In genomic region chrX:17829083-17829997, dm6 we compare ENCODE assay signal across 1 fruit fly cellular context.
TF ChIP-seq lines count a peak whose summit lies in the region.

No protein-coding gene starts in this region.

TF ChIP-seq in whole organism, embryonic, 481 proteins besides CTCF, POLR2A, EP300 and RAD21 (continued from another document and continues in another):
- TF ChIP-seq ab (GFP tag; optimal IDR thresholded peaks at IDR 0.05; lab: Kevin White, UChicago) (no peak), Fer2 (tag; optimal IDR thresholded peaks at IDR 0.05; lab: Kevin White, UChicago) (no peak), lov (optimal IDR thresholded peaks at IDR 0.05; lab: Kevin White, UChicago) (no peak), lov (GFP tag; IDR thresholded peaks at IDR 0.05; lab: Robert Waterston, UW) (0 out of 3 replicates have a peak, but pooled peaks have one; percentile 31), trem (tag; optimal IDR thresholded peaks at IDR 0.05; lab: Kevin White, UChicago) (peak; percentile 71), her (GFP tag; optimal IDR thresholded peaks at IDR 0.05; lab: Kevin White, UChicago) (no peak), Camta (GFP tag; optimal IDR thresholded peaks at IDR 0.05; lab: Kevin White, UChicago) (peak; percentile 52), HLH54F (GFP tag; optimal IDR thresholded peaks at IDR 0.05; lab: Kevin White, UChicago) (no peak), Dip2 (GFP tag; IDR thresholded peaks at IDR 0.05; lab: Robert Waterston, UW) (no peak), CG16813 (GFP tag; IDR thresholded peaks at IDR 0.05; lab: Robert Waterston, UW; ENCODE audit: partially characterized antibody) (no peak), Jarid2 (GFP tag; optimal IDR thresholded peaks at IDR 0.05; lab: Kevin White, UChicago) (peak; percentile 15), YL-1 (GFP tag; optimal IDR thresholded peaks at IDR 0.05; lab: Kevin White, UChicago) (no peak), mirr (GFP tag; optimal IDR thresholded peaks at IDR 0.05; lab: Kevin White, UChicago) (no peak), CG4617 (GFP tag; optimal IDR thresholded peaks at IDR 0.05; lab: Kevin White, UChicago; ENCODE audit: borderline replicate concordance) (no peak), CG14860 (GFP tag; IDR thresholded peaks at IDR 0.05; lab: Robert Waterston, UW; ENCODE audit: partially characterized antibody) (no peak), CG7372 (GFP tag; IDR thresholded peaks at IDR 0.05; lab: Robert Waterston, UW) (no peak), CG12659 (GFP tag; optimal IDR thresholded peaks at IDR 0.05; lab: Kevin White, UChicago) (peak; percentile 36), ATbp (GFP tag; optimal IDR thresholded peaks at IDR 0.05; lab: Kevin White, UChicago) (peak; percentile 65), CG17186 (GFP tag; optimal IDR thresholded peaks at IDR 0.05; lab: Kevin White, UChicago) (no peak), lab (GFP tag; optimal IDR thresholded peaks at IDR 0.05; lab: Kevin White, UChicago) (peak; percentile 21), nerfin-2 (GFP tag; IDR thresholded peaks at IDR 0.05; lab: Robert Waterston, UW; ENCODE audit: partially characterized antibody) (no peak), B-H2 (GFP tag; optimal IDR thresholded peaks at IDR 0.05; lab: Kevin White, UChicago) (no peak), CG6791 (GFP tag; IDR thresholded peaks at IDR 0.05; lab: Robert Waterston, UW; ENCODE audit: partially characterized antibody) (no peak), CG42726 (GFP tag; IDR thresholded peaks at IDR 0.05; lab: Robert Waterston, UW; ENCODE audit: partially characterized antibody) (no peak), CG4360 (GFP tag; IDR thresholded peaks at IDR 0.05; lab: Robert Waterston, UW) (peak; percentile 96), CG9609 (GFP tag; optimal IDR thresholded peaks at IDR 0.05; lab: Kevin White, UChicago) (peak; percentile 8), tap (tag; optimal IDR thresholded peaks at IDR 0.05; lab: Kevin White, UChicago) (peak; percentile 58), nom (GFP tag; optimal IDR thresholded peaks at IDR 0.05; lab: Kevin White, UChicago) (peak; percentile 36), CG17568 (GFP tag; optimal IDR thresholded peaks at IDR 0.05; lab: Kevin White, UChicago) (peak; percentile 33), Hsf (GFP tag; optimal IDR thresholded peaks at IDR 0.05; lab: Kevin White, UChicago) (peak; percentile 42), scrt (GFP tag; optimal IDR thresholded peaks at IDR 0.05; lab: Kevin White, UChicago) (no peak), CG13624 (GFP tag; optimal IDR thresholded peaks at IDR 0.05; lab: Kevin White, UChicago) (no peak), Bteb2 (GFP tag; optimal IDR thresholded peaks at IDR 0.05; lab: Kevin White, UChicago) (no peak), CG15601 (tag; optimal IDR thresholded peaks at IDR 0.05; lab: Kevin White, UChicago) (peak; percentile 77), CG8089 (GFP tag; optimal IDR thresholded peaks at IDR 0.05; lab: Kevin White, UChicago) (no peak), CG15479 (GFP tag; optimal IDR thresholded peaks at IDR 0.05; lab: Kevin White, UChicago) (peak; percentile 99), gfzf (GFP tag; optimal IDR thresholded peaks at IDR 0.05; lab: Kevin White, UChicago) (no peak), zfh1 (GFP tag; IDR thresholded peaks at IDR 0.05; lab: Robert Waterston, UW) (peak; percentile 41; the same call in 2 of the 3 replicates), GATAe (GFP tag; conservative IDR thresholded peaks at IDR 0.05; lab: Robert Waterston, UW) (no peak), CG10274 (GFP tag; optimal IDR thresholded peaks at IDR 0.05; lab: Kevin White, UChicago) (no peak), CG4707 (GFP tag; optimal IDR thresholded peaks at IDR 0.05; lab: Kevin White, UChicago) (no peak), CG33213 (GFP tag; optimal IDR thresholded peaks at IDR 0.05; lab: Kevin White, UChicago) (peak; percentile 15), CG1647 (GFP tag; optimal IDR thresholded peaks at IDR 0.05; lab: Kevin White, UChicago) (no peak), Hr78 (GFP tag; optimal IDR thresholded peaks at IDR 0.05; lab: Kevin White, UChicago) (peak in 1 of 2 experiments; percentile 30), ap (GFP tag; IDR thresholded peaks at IDR 0.05; lab: Robert Waterston, UW) (peak; percentile 41; the same call in 1 of the 2 replicates), hb (GFP tag; IDR thresholded peaks at IDR 0.05; lab: Robert Waterston, UW; ENCODE audit: partially characterized antibody) (no peak), bowl (GFP tag; IDR thresholded peaks at IDR 0.05; lab: Robert Waterston, UW) (no peak), caup (GFP tag; optimal IDR thresholded peaks at IDR 0.05; lab: Kevin White, UChicago; ENCODE audit: severe bottlenecking) (no peak), nerfin-1 (tag; optimal IDR thresholded peaks at IDR 0.05; lab: Kevin White, UChicago) (peak; percentile 63), CG8478 (optimal IDR thresholded peaks at IDR 0.05; lab: Kevin White, UChicago) (no peak), CG32532 (GFP tag; IDR thresholded peaks at IDR 0.05; lab: Robert Waterston, UW) (no peak), CG43689 (GFP tag; IDR thresholded peaks at IDR 0.05; lab: Robert Waterston, UW) (no peak), bigmax (GFP tag; optimal IDR thresholded peaks at IDR 0.05; lab: Kevin White, UChicago) (no peak), dm (GFP tag; optimal IDR thresholded peaks at IDR 0.05; lab: Kevin White, UChicago) (no peak), CG5180 (GFP tag; optimal IDR thresholded peaks at IDR 0.05; lab: Kevin White, UChicago) (peak; percentile 62), CG15073 (GFP tag; optimal IDR thresholded peaks at IDR 0.05; lab: Kevin White, UChicago) (no peak), ems (GFP tag; optimal IDR thresholded peaks at IDR 0.05; lab: Kevin White, UChicago) (no peak), Doc3 (GFP tag; IDR thresholded peaks at IDR 0.05; lab: Robert Waterston, UW; ENCODE audit: partially characterized antibody) (no peak), gsb (GFP tag; IDR thresholded peaks at IDR 0.05; lab: Robert Waterston, UW) (no peak), CG2202 (tag; optimal IDR thresholded peaks at IDR 0.05; lab: Kevin White, UChicago) (peak; percentile 55), CG1603 (tag; optimal IDR thresholded peaks at IDR 0.05; lab: Kevin White, UChicago) (peak; percentile 45), Max (GFP tag; optimal IDR thresholded peaks at IDR 0.05; lab: Kevin White, UChicago) (peak; percentile 26), CG17385 (GFP tag; optimal IDR thresholded peaks at IDR 0.05; lab: Kevin White, UChicago) (peak; percentile 60), Nf-YA (GFP tag; IDR thresholded peaks at IDR 0.05; lab: Robert Waterston, UW) (no peak), stc (GFP tag; IDR thresholded peaks at IDR 0.05; lab: Robert Waterston, UW) (no peak), CG4854 (GFP tag; optimal IDR thresholded peaks at IDR 0.05; lab: Kevin White, UChicago) (no peak), CG16863 (GFP tag; optimal IDR thresholded peaks at IDR 0.05; lab: Kevin White, UChicago) (peak; percentile 40), sug (tag; optimal IDR thresholded peaks at IDR 0.05; lab: Kevin White, UChicago) (no peak), grn (GFP tag; optimal IDR thresholded peaks at IDR 0.05; lab: Kevin White, UChicago) (no peak), CG2116 (GFP tag; optimal IDR thresholded peaks at IDR 0.05; lab: Kevin White, UChicago) (no peak), ewg (GFP tag; optimal IDR thresholded peaks at IDR 0.05; lab: Kevin White, UChicago) (peak; percentile 33), CG6683 (GFP tag; optimal IDR thresholded peaks at IDR 0.05; lab: Kevin White, UChicago) (no peak), Antp (GFP tag; optimal IDR thresholded peaks at IDR 0.05; lab: Kevin White, UChicago) (no peak), CG1832 (GFP tag; optimal IDR thresholded peaks at IDR 0.05; lab: Kevin White, UChicago) (no peak), Mes4 (GFP tag; optimal IDR thresholded peaks at IDR 0.05; lab: Kevin White, UChicago) (peak; percentile 28), ci (GFP tag; IDR thresholded peaks at IDR 0.05; lab: Robert Waterston, UW) (no peak), CG1529 (GFP tag; optimal IDR thresholded peaks at IDR 0.05; lab: Kevin White, UChicago) (peak; percentile 78), Xbp1 (GFP tag; optimal IDR thresholded peaks at IDR 0.05; lab: Kevin White, UChicago) (peak; percentile 37), zf30C (GFP tag; optimal IDR thresholded peaks at IDR 0.05; lab: Kevin White, UChicago) (peak; percentile 96), Optix (GFP tag; IDR thresholded peaks at IDR 0.05; lab: Robert Waterston, UW) (no peak), sna (GFP tag; IDR thresholded peaks at IDR 0.05; lab: Robert Waterston, UW; ENCODE audit: partially characterized antibody) (no peak), Med (GFP tag; lab: Kevin White, UChicago) (peak; percentile 35), ro (GFP tag; IDR thresholded peaks at IDR 0.05; lab: Robert Waterston, UW) (no peak), trh (GFP tag; optimal IDR thresholded peaks at IDR 0.05; lab: Kevin White, UChicago) (no peak), CG34422 (GFP tag; IDR thresholded peaks at IDR 0.05; lab: Robert Waterston, UW) (0 out of 3 replicates have a peak, but pooled peaks have one; percentile 17), esg (GFP tag; conservative IDR thresholded peaks at IDR 0.05; lab: Robert Waterston, UW) (peak; percentile 50; the same call in 1 of the 2 replicates), emc (GFP tag; optimal IDR thresholded peaks at IDR 0.05; lab: Kevin White, UChicago) (no peak), dan (GFP tag; IDR thresholded peaks at IDR 0.05; lab: Robert Waterston, UW) (no peak), CG9797 (GFP tag; optimal IDR thresholded peaks at IDR 0.05; lab: Kevin White, UChicago) (no peak), CG7839 (tag; optimal IDR thresholded peaks at IDR 0.05; lab: Kevin White, UChicago) (peak; percentile 74), Sox100B (GFP tag; optimal IDR thresholded peaks at IDR 0.05; lab: Kevin White, UChicago) (peak; percentile 87), CG7963 (GFP tag; IDR thresholded peaks at IDR 0.05; lab: Robert Waterston, UW; ENCODE audit: partially characterized antibody) (no peak), CG8388 (GFP tag; optimal IDR thresholded peaks at IDR 0.05; lab: Kevin White, UChicago) (peak; percentile 71), CG34224 (GFP tag; IDR thresholded peaks at IDR 0.05; lab: Robert Waterston, UW; ENCODE audit: partially characterized antibody) (no peak), ara (GFP tag; IDR thresholded peaks at IDR 0.05; lab: Robert Waterston, UW) (peak; percentile 54; the same call in 1 of the 2 replicates), fd102C (GFP tag; optimal IDR thresholded peaks at IDR 0.05; lab: Kevin White, UChicago) (peak; percentile 9), sima (GFP tag; optimal IDR thresholded peaks at IDR 0.05; lab: Kevin White, UChicago) (no peak), Drgx (GFP tag; IDR thresholded peaks at IDR 0.05; lab: Robert Waterston, UW) (peak; percentile 57), pan (optimal IDR thresholded peaks at IDR 0.05; lab: Kevin White, UChicago) (no peak), pan (GFP tag; optimal IDR thresholded peaks at IDR 0.05 in 1 of 2, IDR thresholded peaks at IDR 0.05 in 1 of 2) (peak in 1 of 2 experiments; percentile 9), ftz-f1 (GFP tag; optimal IDR thresholded peaks at IDR 0.05; lab: Kevin White, UChicago) (no peak), NFAT (GFP tag; IDR thresholded peaks at IDR 0.05; lab: Robert Waterston, UW) (no peak), sens-2 (GFP tag; IDR thresholded peaks at IDR 0.05; lab: Robert Waterston, UW) (0 out of 2 replicates have a peak, but pooled peaks have one; percentile 9), Vsx1 (GFP tag; optimal IDR thresholded peaks at IDR 0.05; lab: Kevin White, UChicago) (peak; percentile 22), CG15269 (tag; optimal IDR thresholded peaks at IDR 0.05; lab: Kevin White, UChicago) (peak; percentile 62), inv (GFP tag; IDR thresholded peaks at IDR 0.05; lab: Robert Waterston, UW; ENCODE audit: partially characterized antibody) (no peak), Hr3 (GFP tag; optimal IDR thresholded peaks at IDR 0.05; lab: Kevin White, UChicago) (peak; percentile 35), Chrac-16 (GFP tag; optimal IDR thresholded peaks at IDR 0.05; lab: Kevin White, UChicago) (peak; percentile 19), CG3847 (GFP tag; IDR thresholded peaks at IDR 0.05; lab: Robert Waterston, UW) (no peak), fd96Cb (tag; optimal IDR thresholded peaks at IDR 0.05; lab: Kevin White, UChicago) (peak; percentile 80), Dip3 (GFP tag; optimal IDR thresholded peaks at IDR 0.05; lab: Kevin White, UChicago) (no peak), MESR4 (GFP tag; optimal IDR thresholded peaks at IDR 0.05; lab: Kevin White, UChicago) (no peak), CG12104 (GFP tag; optimal IDR thresholded peaks at IDR 0.05; lab: Kevin White, UChicago) (peak; percentile 35), CG14050 (GFP tag; IDR thresholded peaks at IDR 0.05; lab: Robert Waterston, UW) (no peak), lola (GFP tag; optimal IDR thresholded peaks at IDR 0.05; lab: Kevin White, UChicago) (peak in 1 of 3 experiments; percentile 87), Usf (GFP tag; optimal IDR thresholded peaks at IDR 0.05; lab: Kevin White, UChicago) (peak; percentile 21), CG12071 (GFP tag; optimal IDR thresholded peaks at IDR 0.05; lab: Kevin White, UChicago) (no peak), CG12391 (tag; optimal IDR thresholded peaks at IDR 0.05; lab: Kevin White, UChicago) (peak; percentile 70), Ada2b (GFP tag; IDR thresholded peaks at IDR 0.05; lab: Robert Waterston, UW) (no peak), CG15514 (GFP tag; optimal IDR thresholded peaks at IDR 0.05; lab: Kevin White, UChicago) (no peak), slbo (GFP tag; IDR thresholded peaks at IDR 0.05; lab: Robert Waterston, UW) (no peak), CG13287 (GFP tag; IDR thresholded peaks at IDR 0.05; lab: Robert Waterston, UW; ENCODE audit: partially characterized antibody) (no peak), Gsc (GFP tag; IDR thresholded peaks at IDR 0.05; lab: Robert Waterston, UW) (no peak), HmgZ (tag; optimal IDR thresholded peaks at IDR 0.05; lab: Kevin White, UChicago) (no peak), CG7786 (GFP tag; optimal IDR thresholded peaks at IDR 0.05; lab: Kevin White, UChicago) (no peak), CG7928 (GFP tag; optimal IDR thresholded peaks at IDR 0.05; lab: Kevin White, UChicago) (no peak), Oaz (GFP tag; IDR thresholded peaks at IDR 0.05; lab: Robert Waterston, UW) (no peak), CG12769 (tag; optimal IDR thresholded peaks at IDR 0.05; lab: Kevin White, UChicago) (no peak), ash1 (GFP tag; optimal IDR thresholded peaks at IDR 0.05; lab: Kevin White, UChicago) (no peak), crol (GFP tag; IDR thresholded peaks at IDR 0.05; lab: Robert Waterston, UW) (no peak), pho (GFP tag; optimal IDR thresholded peaks at IDR 0.05; lab: Kevin White, UChicago) (no peak), jumu (GFP tag; optimal IDR thresholded peaks at IDR 0.05; lab: Kevin White, UChicago) (peak; percentile 18), CG9437 (GFP tag; optimal IDR thresholded peaks at IDR 0.05; lab: Kevin White, UChicago) (peak; percentile 65)
